Worm (Caenorhabditis elegans): ENCODE measurements around the gene C23H3.2.

The C23H3.2 gene

DNA sequence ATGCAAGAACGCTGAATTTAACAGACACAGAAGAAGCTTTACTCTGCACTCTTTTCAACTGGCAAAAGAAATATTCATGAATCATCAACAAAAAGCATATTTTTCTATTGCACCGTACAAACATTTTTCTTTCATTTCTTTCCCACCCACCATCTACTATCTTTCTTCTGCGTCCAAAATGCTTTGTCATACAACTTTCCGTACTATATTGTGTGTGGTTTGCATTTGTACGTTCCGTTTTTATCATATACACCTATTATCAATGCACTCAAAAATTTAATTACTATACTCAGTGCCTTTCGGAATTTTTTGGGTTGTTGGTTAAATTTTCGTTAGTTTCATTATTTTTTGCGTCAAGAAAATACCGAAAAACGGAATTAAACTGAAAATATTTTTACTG, 6.5 kb downstream of the C23H3.2 start:
- no peak for TF ChIP-seq ztf-23 (GFP tag; IDR thresholded peaks at IDR 0.05)

- TF ChIP-seq ref-1 (GFP tag; conservative IDR thresholded peaks at IDR 0.05) (no peak), ztf-23 (GFP tag; IDR thresholded peaks at IDR 0.05) (no peak), med-1 (GFP tag; optimal IDR thresholded peaks at IDR 0.05; ENCODE audit: insufficient read depth) (no peak), tab-1 (GFP tag; IDR thresholded peaks at IDR 0.05) (no peak), klf-2 (GFP tag; conservative IDR thresholded peaks at IDR 0.05) (no peak), cog-1 (tag; optimal IDR thresholded peaks at IDR 0.05) (no peak), flt-1 (GFP tag; IDR thresholded peaks at IDR 0.05) (no peak), ztf-29 (GFP tag; IDR thresholded peaks at IDR 0.05) (no peak), T22C8.4 (GFP tag; IDR thresholded peaks at IDR 0.05) (no peak)
Observed at ce11 chrII:68757-69156, 7.6 kb downstream of the C23H3.2 start.

ce11 chrII:69354-69753, 8.2 kb downstream of the C23H3.2 start, which contains the start of gene egl-26:
Gene egl-26 (plus strand): TSS chrII:69654.
- TF ChIP-seq tab-1 (GFP tag; IDR thresholded peaks at IDR 0.05) (no peak), klf-2 (GFP tag; conservative IDR thresholded peaks at IDR 0.05) (no peak), ref-1 (GFP tag; conservative IDR thresholded peaks at IDR 0.05) (no peak), ztf-29 (GFP tag; IDR thresholded peaks at IDR 0.05) (no peak), T22C8.4 (GFP tag; IDR thresholded peaks at IDR 0.05) (no peak), ztf-23 (GFP tag; IDR thresholded peaks at IDR 0.05) (no peak), flt-1 (GFP tag; IDR thresholded peaks at IDR 0.05) (no peak), med-1 (GFP tag; optimal IDR thresholded peaks at IDR 0.05; ENCODE audit: insufficient read depth) (no peak)

DNA sequence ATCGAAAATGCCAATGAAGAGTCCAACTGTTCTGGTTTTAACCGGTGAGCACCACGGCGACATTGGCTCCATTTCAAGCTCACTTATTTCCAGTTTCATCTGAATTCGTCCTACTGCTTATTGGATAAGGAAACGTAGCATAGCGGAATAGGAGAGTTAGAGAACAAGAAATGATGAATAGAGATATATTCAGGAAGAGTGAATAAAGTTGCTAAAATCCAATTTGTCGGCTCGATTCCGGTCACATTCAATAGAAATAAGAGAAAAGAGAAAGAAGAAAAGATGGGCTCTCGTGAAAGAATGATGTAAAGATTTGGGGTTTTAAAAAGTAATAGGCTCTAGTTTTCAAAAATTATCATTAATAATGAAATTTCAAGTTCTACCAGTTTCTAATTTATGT, 12.2 kb downstream of the C23H3.2 start:
- no peak for TF ChIP-seq klf-2 (GFP tag; conservative IDR thresholded peaks at IDR 0.05)
- TF ChIP-seq T22C8.4 (GFP tag; IDR thresholded peaks at IDR 0.05): no peak
- no peak for TF ChIP-seq cog-1 (tag; optimal IDR thresholded peaks at IDR 0.05)
- no peak for TF ChIP-seq ztf-29 (GFP tag; IDR thresholded peaks at IDR 0.05)
- no peak for TF ChIP-seq tab-1 (GFP tag; IDR thresholded peaks at IDR 0.05)
- no peak for TF ChIP-seq med-1 (GFP tag; optimal IDR thresholded peaks at IDR 0.05; ENCODE audit: insufficient read depth)
- TF ChIP-seq ref-1 (GFP tag; conservative IDR thresholded peaks at IDR 0.05): no peak
- no peak for TF ChIP-seq ztf-23 (GFP tag; IDR thresholded peaks at IDR 0.05)
- no peak for TF ChIP-seq flt-1 (GFP tag; IDR thresholded peaks at IDR 0.05)

- TF ChIP-seq ref-1 (GFP tag; conservative IDR thresholded peaks at IDR 0.05): no peak
- TF ChIP-seq ztf-23 (GFP tag; IDR thresholded peaks at IDR 0.05): no peak
- TF ChIP-seq T22C8.4 (GFP tag; IDR thresholded peaks at IDR 0.05): no peak
- TF ChIP-seq klf-2 (GFP tag; conservative IDR thresholded peaks at IDR 0.05): no peak
- TF ChIP-seq med-1 (GFP tag; optimal IDR thresholded peaks at IDR 0.05; ENCODE audit: insufficient read depth): no peak
- TF ChIP-seq flt-1 (GFP tag; IDR thresholded peaks at IDR 0.05): no peak
- no peak for TF ChIP-seq tab-1 (GFP tag; IDR thresholded peaks at IDR 0.05)
- TF ChIP-seq ztf-29 (GFP tag; IDR thresholded peaks at IDR 0.05): no peak
- TF ChIP-seq cog-1 (tag; optimal IDR thresholded peaks at IDR 0.05): no peak
Observed at ce11 chrII:73892-74291, 12.8 kb downstream of the C23H3.2 start.

ce11 chrII:75831-76230, 14.7 kb downstream of the C23H3.2 start:
- TF ChIP-seq klf-2 (GFP tag; conservative IDR thresholded peaks at IDR 0.05) (no peak), tab-1 (GFP tag; IDR thresholded peaks at IDR 0.05) (no peak), cog-1 (tag; optimal IDR thresholded peaks at IDR 0.05) (no peak), ztf-23 (GFP tag; IDR thresholded peaks at IDR 0.05) (no peak), T22C8.4 (GFP tag; IDR thresholded peaks at IDR 0.05) (no peak), flt-1 (GFP tag; IDR thresholded peaks at IDR 0.05) (no peak), ref-1 (GFP tag; conservative IDR thresholded peaks at IDR 0.05) (no peak)

DNA sequence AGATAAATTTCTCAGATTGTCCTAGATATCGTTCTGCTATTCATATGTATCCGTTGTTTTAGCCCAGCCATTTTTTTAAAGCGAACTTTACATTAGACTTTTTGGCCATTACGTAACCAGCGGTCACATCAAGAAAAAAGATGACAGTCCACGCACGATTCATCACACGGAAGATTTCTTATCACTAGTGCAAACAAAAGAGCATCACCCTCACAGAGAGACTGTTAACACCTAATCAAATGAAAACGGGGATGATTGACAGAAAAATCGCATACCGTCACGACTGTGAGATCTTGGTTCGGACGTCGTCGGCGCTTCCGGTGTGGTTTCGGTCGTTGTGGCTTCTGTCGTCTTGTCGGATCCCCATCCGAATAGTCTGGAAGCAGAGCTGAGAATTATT, 15.5 kb downstream of the C23H3.2 start:
- TF ChIP-seq ref-1 (GFP tag; conservative IDR thresholded peaks at IDR 0.05) (no peak), ztf-29 (GFP tag; IDR thresholded peaks at IDR 0.05) (no peak), tab-1 (GFP tag; IDR thresholded peaks at IDR 0.05) (no peak), ztf-23 (GFP tag; IDR thresholded peaks at IDR 0.05) (no peak), flt-1 (GFP tag; IDR thresholded peaks at IDR 0.05) (no peak), med-1 (GFP tag; optimal IDR thresholded peaks at IDR 0.05; ENCODE audit: insufficient read depth) (no peak), T22C8.4 (GFP tag; IDR thresholded peaks at IDR 0.05) (no peak), klf-2 (GFP tag; conservative IDR thresholded peaks at IDR 0.05) (no peak), cog-1 (tag; optimal IDR thresholded peaks at IDR 0.05) (no peak)

DNA sequence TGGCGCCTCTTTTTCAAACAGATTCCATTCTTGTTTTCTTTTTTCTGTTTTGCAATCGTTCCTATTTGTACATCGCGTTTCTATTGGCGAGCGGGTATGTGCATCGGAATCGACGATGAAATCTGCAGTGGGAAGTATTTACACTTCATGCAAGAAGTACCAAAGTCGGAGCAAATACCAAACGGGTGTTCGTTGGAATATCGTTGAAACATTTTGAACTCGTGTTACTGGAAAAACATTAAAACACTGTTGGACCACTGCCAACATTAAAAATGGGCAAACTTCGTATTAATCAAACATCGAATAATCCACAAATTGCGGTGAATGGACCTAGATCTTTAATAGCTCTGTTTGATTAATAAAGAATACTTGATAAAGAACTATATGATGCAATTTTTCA, 18.1 kb downstream of the C23H3.2 start, which contains the start of gene C23H3.9:
TSS of gene C23H3.9 (minus strand) at position 101 of the 400 bp plus-strand sequence.
- TF ChIP-seq ref-1 (GFP tag; conservative IDR thresholded peaks at IDR 0.05) (no peak), T22C8.4 (GFP tag; IDR thresholded peaks at IDR 0.05) (no peak), cog-1 (tag; optimal IDR thresholded peaks at IDR 0.05) (no peak), med-1 (GFP tag; optimal IDR thresholded peaks at IDR 0.05; ENCODE audit: insufficient read depth) (no peak), ztf-29 (GFP tag; IDR thresholded peaks at IDR 0.05) (no peak), ztf-23 (GFP tag; IDR thresholded peaks at IDR 0.05) (no peak), klf-2 (GFP tag; conservative IDR thresholded peaks at IDR 0.05) (no peak), flt-1 (GFP tag; IDR thresholded peaks at IDR 0.05) (no peak), tab-1 (GFP tag; IDR thresholded peaks at IDR 0.05) (no peak)

ce11 chrII:84134-84533, 23.0 kb downstream of the C23H3.2 start, which contains the start of gene C50D2.6:
Gene C50D2.6 (plus strand): TSS chrII:84434.
- no peak for TF ChIP-seq med-1 (GFP tag; optimal IDR thresholded peaks at IDR 0.05; ENCODE audit: insufficient read depth)
- TF ChIP-seq ztf-29 (GFP tag; IDR thresholded peaks at IDR 0.05): no peak
- TF ChIP-seq klf-2 (GFP tag; conservative IDR thresholded peaks at IDR 0.05): no peak
- no peak for TF ChIP-seq ztf-23 (GFP tag; IDR thresholded peaks at IDR 0.05)
- no peak for TF ChIP-seq tab-1 (GFP tag; IDR thresholded peaks at IDR 0.05)
- TF ChIP-seq flt-1 (GFP tag; IDR thresholded peaks at IDR 0.05): no peak
- TF ChIP-seq cog-1 (tag; optimal IDR thresholded peaks at IDR 0.05): no peak
- TF ChIP-seq ref-1 (GFP tag; conservative IDR thresholded peaks at IDR 0.05): no peak
- no peak for TF ChIP-seq T22C8.4 (GFP tag; IDR thresholded peaks at IDR 0.05)

ce11 chrII:86794-87193, 25.7 kb downstream of the C23H3.2 start:
- TF ChIP-seq T22C8.4 (GFP tag; IDR thresholded peaks at IDR 0.05) (no peak), cog-1 (tag; optimal IDR thresholded peaks at IDR 0.05) (no peak), ref-1 (GFP tag; conservative IDR thresholded peaks at IDR 0.05) (no peak), ztf-29 (GFP tag; IDR thresholded peaks at IDR 0.05) (no peak), med-1 (GFP tag; optimal IDR thresholded peaks at IDR 0.05; ENCODE audit: insufficient read depth) (no peak), klf-2 (GFP tag; conservative IDR thresholded peaks at IDR 0.05) (no peak)
